Fruit fly (Drosophila melanogaster) S2 (cell line): Measurements from ENCODE around the gene CG1951.

ENCODE experiments used
- CG8478 ChIP-seq: fragments of >200 bp; optimal IDR thresholded peaks from 2 replicates; lab custom pipeline; 2018
- CTCF ChIP-seq, 2 experiments: fragments of >200 bp; optimal IDR thresholded peaks; 2 replicates each; lab custom pipeline; 2018

- TF ChIP-seq CTCF (optimal IDR thresholded peaks at IDR 0.05; lab: Kevin White, UChicago) (no peak), CG8478 (lab: Kevin White, UChicago) (no peak)
Measured at dm6 chr3R:29059385-29059784, 32.3 kb downstream of the CG1951 start.
